Worm (Caenorhabditis elegans) whole organism, late embryonic: ENCODE results near the gene ZK792.4.

Source experiments
- F13H6.1 ChIP-seq: sonication (generic microtip); optimal IDR thresholded peaks from 2 replicates; lab custom pipeline; 2016; ENCODE audit warnings: missing genetic modification characterization, missing compliant biosample characterization
- ama-1 ChIP-seq: fragments of 150-350 bp; optimal IDR thresholded peaks from 2 replicates; lab custom pipeline; 2014
- ceh-14 ChIP-seq: sonication (generic microtip); optimal IDR thresholded peaks from 2 replicates; lab custom pipeline; 2016; ENCODE audit warnings: missing genotype, missing genetic modification characterization, missing compliant biosample characterization
- ceh-6 ChIP-seq: fragments of 200-800 bp; sonication (Bioruptor generic); optimal IDR thresholded peaks from 2 replicates; lab custom pipeline; 2018; ENCODE audit warnings: mild to moderate bottlenecking, missing genetic modification characterization, missing compliant biosample characterization
- elt-2 ChIP-seq: sonication (generic microtip); optimal IDR thresholded peaks from 2 replicates; lab custom pipeline; 2016; ENCODE audit warnings: missing genetic modification reagents, missing genetic modification characterization, missing compliant biosample characterization
- lin-11 ChIP-seq: fragments of 200-800 bp; sonication (Bioruptor generic); optimal IDR thresholded peaks from 2 replicates; lab custom pipeline; 2018; ENCODE audit warnings: mild to moderate bottlenecking, missing genetic modification characterization, missing compliant biosample characterization
- nhr-11 ChIP-seq: fragments of 150-350 bp; optimal IDR thresholded peaks from 2 replicates; lab custom pipeline; 2014; ENCODE audit warnings: missing biosample characterization, missing genetic modification characterization
- unc-55 ChIP-seq: sonication (generic microtip); optimal IDR thresholded peaks from 2 replicates; lab custom pipeline; 2017; ENCODE audit warnings: missing biosample characterization, missing genetic modification reagents, missing genetic modification characterization

ce11 chrIV:11690988-11691387 is 9.2 kb upstream of the ZK792.4 start, which contains the start of gene let-60:
- no peak for TF ChIP-seq ceh-14 (tag; lab: Kevin White, UChicago)
- no peak for TF ChIP-seq elt-2 (tag; lab: Kevin White, UChicago)
- no peak for TF ChIP-seq nhr-11 (tag; lab: Kevin White, UChicago)
- no peak for TF ChIP-seq lin-11 (tag; lab: Kevin White, UChicago)
- TF ChIP-seq unc-55 (GFP tag; lab: Kevin White, UChicago) = no peak
- TF ChIP-seq ama-1 = no peak
- TF ChIP-seq F13H6.1 (tag; lab: Kevin White, UChicago) = no peak
- TF ChIP-seq ceh-6 (GFP tag; lab: Kevin White, UChicago) = no peak
